Worm (Caenorhabditis elegans) whole organism, L4 larva: Measurements from ENCODE around the gene F54E12.2.
A peak's percentile ranks its signal among the peaks of the same experiment; 100 is the strongest.

Source experiments
- F10B5.3 ChIP-seq: sonication (generic microtip); optimal IDR thresholded peaks from 2 replicates; lab custom pipeline; 2016; ENCODE audit warnings: mild to moderate bottlenecking, missing genetic modification characterization, missing compliant biosample characterization
- R02D3.7 ChIP-seq: fragments of 150-350 bp; sonication (generic microtip); optimal IDR thresholded peaks from 3 replicates; lab custom pipeline; 2014; ENCODE audit warnings: missing biosample characterization, missing genetic modification characterization
- T20F7.1 ChIP-seq: fragments of 200-800 bp; sonication (Bioruptor generic); optimal IDR thresholded peaks from 2 replicates; lab custom pipeline; 2018; ENCODE audit warnings: mild to moderate bottlenecking, missing genetic modification characterization, missing compliant biosample characterization
- Y105C5A.15 ChIP-seq: fragments of 200-800 bp; sonication (Bioruptor generic); IDR thresholded peaks from 2 replicates; pipeline ENCODE4 v1.3.6; 2022; ENCODE audit warnings: missing genetic modification characterization, missing compliant biosample characterization
- Y48G9A.11 ChIP-seq: fragments of 200-800 bp; sonication (Bioruptor generic); IDR thresholded peaks from 2 replicates; pipeline ENCODE4 v1.3.6; 2022; ENCODE audit warnings: missing genetic modification reagents, missing genetic modification characterization, missing compliant biosample characterization
- Y5F2A.4 ChIP-seq: fragments of 200-800 bp; sonication (Bioruptor generic); optimal IDR thresholded peaks from 2 replicates; lab custom pipeline; 2018; ENCODE audit warnings: mild to moderate bottlenecking, missing genetic modification characterization, missing compliant biosample characterization
- ZK337.2 ChIP-seq: fragments of 200-800 bp; sonication (Bioruptor generic); IDR thresholded peaks from 2 replicates; pipeline ENCODE4 v1.3.6; 2022; ENCODE audit warnings: missing genetic modification reagents, missing genetic modification characterization, missing compliant biosample characterization
- ZK546.5 ChIP-seq, 2 experiments: sonication (generic microtip); optimal IDR thresholded peaks; 2 replicates each; lab custom pipeline; 2017; ENCODE audit warnings: missing biosample characterization in 2 of 2, missing genetic modification characterization in 2 of 2
- aha-1 ChIP-seq: fragments of 150-350 bp; peaks from one replicate; lab custom pipeline; 2014; ENCODE audit warnings: missing biosample characterization, missing genetic modification characterization
- ama-1 ChIP-seq: fragments of 150-350 bp; optimal IDR thresholded peaks from 2 replicates; lab custom pipeline; 2014; ENCODE audit warnings: inconsistent platforms, mixed read lengths
- arid-1 ChIP-seq: fragments of 200-800 bp; sonication (Bioruptor generic); conservative IDR thresholded peaks from 2 replicates; pipeline ENCODE4 v1.3.6; 2022; ENCODE audit warnings: missing genetic modification reagents, missing genetic modification characterization, missing compliant biosample characterization
- attf-4 ChIP-seq: sonication (generic microtip); optimal IDR thresholded peaks from 3 replicates; lab custom pipeline; 2017; ENCODE audit warnings: missing biosample characterization, missing genetic modification characterization
- ceh-20 ChIP-seq: fragments of 200-800 bp; sonication (Bioruptor generic); IDR thresholded peaks from 2 replicates; pipeline ENCODE4 v1.3.6; 2022; ENCODE audit warnings: missing genetic modification reagents, missing genetic modification characterization, missing compliant biosample characterization
- ces-1 ChIP-seq: fragments of 150-350 bp; sonication (generic microtip); optimal IDR thresholded peaks from 4 replicates; lab custom pipeline; 2014; ENCODE audit warnings: missing biosample characterization, missing genetic modification reagents, missing genetic modification characterization
- ctbp-1 ChIP-seq: fragments of 200-800 bp; sonication (Bioruptor generic); IDR thresholded peaks from 2 replicates; pipeline ENCODE4 v1.3.6; 2022; ENCODE audit warnings: missing genetic modification reagents, missing genetic modification characterization, missing compliant biosample characterization
- dmd-8 ChIP-seq: fragments of 200-800 bp; sonication (Bioruptor generic); IDR thresholded peaks from 2 replicates; pipeline ENCODE4 v1.3.6; 2022; ENCODE audit warnings: missing genetic modification characterization, missing compliant biosample characterization
- dpl-1 ChIP-seq: fragments of 150-350 bp; optimal IDR thresholded peaks from 2 replicates; lab custom pipeline; 2014; ENCODE audit warnings: missing biosample characterization, missing genetic modification reagents, missing genetic modification characterization
- dve-1 ChIP-seq: sonication (generic microtip); optimal IDR thresholded peaks from 2 replicates; lab custom pipeline; 2017; ENCODE audit warnings: antibody characterized with exemption, mild to moderate bottlenecking, missing genetic modification characterization, missing compliant biosample characterization; ENCODE audit not compliant: insufficient read depth
- egl-43 ChIP-seq: fragments of 200-800 bp; sonication (Bioruptor generic); IDR thresholded peaks from 2 replicates; pipeline ENCODE4 v1.3.6; 2022; ENCODE audit warnings: missing genetic modification reagents, missing genetic modification characterization, missing compliant biosample characterization
- fkh-10 ChIP-seq: fragments of 150-350 bp; optimal IDR thresholded peaks from 2 replicates; lab custom pipeline; 2014; ENCODE audit warnings: missing biosample characterization, missing genetic modification reagents, missing genetic modification characterization
- gei-8 ChIP-seq: fragments of 200-800 bp; sonication (Bioruptor generic); optimal IDR thresholded peaks from 2 replicates; lab custom pipeline; 2018; ENCODE audit warnings: mild to moderate bottlenecking, missing genetic modification characterization, missing compliant biosample characterization
- hif-1 ChIP-seq, 2 experiments: sonication (generic microtip); optimal IDR thresholded peaks; 2 replicates each; lab custom pipeline; 2016 to 2017; ENCODE audit warnings: missing compliant biosample characterization in 2 of 2, missing genetic modification characterization in 2 of 2, missing genetic modification reagents in 2 of 2, missing genotype in 2 of 2, mild to moderate bottlenecking in 1 of 2
- hlh-11 ChIP-seq: fragments of 200-800 bp; sonication (Bioruptor generic); optimal IDR thresholded peaks from 2 replicates; lab custom pipeline; 2018; ENCODE audit warnings: mild to moderate bottlenecking, missing genetic modification characterization, missing compliant biosample characterization
- hmg-1.1 ChIP-seq: fragments of 200-800 bp; sonication (Bioruptor generic); IDR thresholded peaks from 2 replicates; pipeline ENCODE4 v1.3.6; 2022; ENCODE audit warnings: missing genetic modification reagents, missing genetic modification characterization, missing compliant biosample characterization
- lin-1 ChIP-seq: fragments of 200-800 bp; sonication (Bioruptor generic); IDR thresholded peaks from 2 replicates; pipeline ENCODE4 v1.3.6; 2022; ENCODE audit warnings: missing genetic modification reagents, missing genetic modification characterization, missing compliant biosample characterization
- lin-13 ChIP-seq: fragments of 150-350 bp; optimal IDR thresholded peaks from 2 replicates; lab custom pipeline; 2014; ENCODE audit warnings: missing biosample characterization, missing genetic modification reagents, missing genetic modification characterization
- lin-29 ChIP-seq: fragments of 200-800 bp; sonication (Bioruptor generic); IDR thresholded peaks from 2 replicates; pipeline ENCODE4 v1.3.6; 2022; ENCODE audit warnings: missing genetic modification reagents, missing genetic modification characterization, missing compliant biosample characterization
- lin-38 ChIP-seq: fragments of 200-800 bp; sonication (Bioruptor generic); IDR thresholded peaks from 2 replicates; pipeline ENCODE4 v1.3.6; 2022; ENCODE audit warnings: missing genetic modification reagents, missing genetic modification characterization, missing compliant biosample characterization
- lsy-2 ChIP-seq, 2 experiments: fragments of 150-350 bp in 1 of 2; sonication (generic microtip) in 1 of 2; optimal IDR thresholded peaks; 2 replicates each; lab custom pipeline; 2014 to 2017; ENCODE audit warnings: missing biosample characterization in 2 of 2, missing genetic modification characterization in 2 of 2
- mes-2 ChIP-seq: sonication (generic microtip); optimal IDR thresholded peaks from 2 replicates; lab custom pipeline; 2016; ENCODE audit warnings: missing genotype, mild to moderate bottlenecking, missing genetic modification characterization, missing compliant biosample characterization; ENCODE audit not compliant: poor library complexity, severe bottlenecking
- mxl-2 ChIP-seq: fragments of 200-800 bp; sonication (Bioruptor generic); conservative IDR thresholded peaks from 2 replicates; pipeline ENCODE4 v1.3.6; 2022; ENCODE audit warnings: missing genetic modification reagents, missing genetic modification characterization, missing compliant biosample characterization
- mxl-3 ChIP-seq: fragments of 200-800 bp; sonication (Bioruptor generic); optimal IDR thresholded peaks from 2 replicates; lab custom pipeline; 2018; ENCODE audit warnings: mild to moderate bottlenecking, missing genetic modification characterization, missing compliant biosample characterization
- nhr-10 ChIP-seq: fragments of 150-350 bp; optimal IDR thresholded peaks from 2 replicates; lab custom pipeline; 2014; ENCODE audit warnings: missing biosample characterization, missing genetic modification characterization
- nhr-41 ChIP-seq: fragments of 200-800 bp; sonication (Bioruptor generic); IDR thresholded peaks from 2 replicates; pipeline ENCODE4 v1.3.6; 2022; ENCODE audit warnings: missing genetic modification reagents, missing genetic modification characterization, missing compliant biosample characterization
- nhr-76 ChIP-seq: fragments of 150-350 bp; optimal IDR thresholded peaks from 2 replicates; lab custom pipeline; 2014; ENCODE audit warnings: missing biosample characterization, missing genetic modification characterization
- pqm-1 ChIP-seq: sonication (generic microtip); optimal IDR thresholded peaks from 2 replicates; lab custom pipeline; 2017; ENCODE audit warnings: missing biosample characterization, missing genetic modification characterization
- rbr-2 ChIP-seq: sonication (generic microtip); optimal IDR thresholded peaks from 2 replicates; lab custom pipeline; 2016; ENCODE audit warnings: missing genotype, missing genetic modification characterization, missing compliant biosample characterization
- skn-1 ChIP-seq: fragments of 150-350 bp; optimal IDR thresholded peaks from 2 replicates; lab custom pipeline; 2014; ENCODE audit warnings: missing biosample characterization, missing genetic modification characterization
- unc-62 ChIP-seq, 3 experiments: fragments of 150-350 bp in 1 of 3; sonication (generic microtip); optimal IDR thresholded peaks in 2 of 3; peaks in 1 of 3; 1 replicate in 1 of 3; 2 replicates in 2 of 3; lab custom pipeline; 2014 to 2017; ENCODE audit warnings: missing biosample characterization in 3 of 3, missing genetic modification characterization in 3 of 3, missing genetic modification reagents in 3 of 3, missing genotype in 1 of 3
- vab-7 ChIP-seq: fragments of 200-800 bp; sonication (Bioruptor generic); IDR thresholded peaks from 2 replicates; pipeline ENCODE4 v1.3.6; 2022; ENCODE audit warnings: missing genetic modification reagents, missing genetic modification characterization, missing compliant biosample characterization
- zfp-3 ChIP-seq: fragments of 200-800 bp; sonication (Bioruptor generic); conservative IDR thresholded peaks from 2 replicates; pipeline ENCODE4 v1.3.6; 2022; ENCODE audit warnings: missing genetic modification reagents, missing genetic modification characterization, missing compliant biosample characterization
- zip-2 ChIP-seq: fragments of 150-350 bp; optimal IDR thresholded peaks from 2 replicates; lab custom pipeline; 2014; ENCODE audit warnings: missing biosample characterization, missing genetic modification characterization

Gene F54E12.2

ce11 chrIV:11375713-11376112, 38.7 kb upstream of the F54E12.2 start:
- TF ChIP-seq lin-1 (GFP tag; lab: Robert Waterston, UW) (no peak), aha-1 (peak; percentile 93)

ce11 chrIV:11372366-11372997, 35.5 kb upstream of the F54E12.2 start, which contains the start of gene cbd-1:
TSS of gene cbd-1 (plus strand) at chrIV:11372991.
- no peak for TF ChIP-seq nhr-41 (GFP tag; lab: Robert Waterston, UW)
- TF ChIP-seq lin-38 (GFP tag; lab: Robert Waterston, UW), result peak; percentile 19; the same call in 1 of the 2 replicates
- TF ChIP-seq egl-43, result no peak
- no peak for TF ChIP-seq dmd-8 (GFP tag; lab: Robert Waterston, UW)
- no peak for TF ChIP-seq vab-7 (GFP tag; lab: Robert Waterston, UW)

DNA sequence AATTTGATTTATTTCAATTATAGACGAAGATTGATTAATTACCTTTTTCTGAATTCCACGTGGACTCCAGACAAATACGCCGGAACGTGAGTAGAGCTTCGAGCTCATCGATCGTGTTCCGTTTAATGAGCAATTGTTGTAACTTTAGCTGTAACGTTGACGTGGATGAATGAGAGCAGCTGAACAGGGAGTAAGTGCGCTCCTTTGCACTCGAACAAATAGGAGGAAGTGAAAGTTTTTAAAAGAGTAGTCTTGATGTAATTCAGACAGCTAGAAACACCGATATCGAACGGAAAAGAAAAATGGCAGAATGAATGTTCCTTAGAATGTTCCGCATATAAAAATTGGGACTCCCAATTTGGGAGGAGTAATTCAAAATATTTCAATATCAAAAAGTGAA, 34.7 kb upstream of the F54E12.2 start, which contains the start of gene sec-31:
Gene sec-31 (minus strand): TSS at position 148 of the 400 bp plus-strand sequence.
- TF ChIP-seq arid-1, result no peak
- TF ChIP-seq unc-62 (GFP tag; optimal IDR thresholded peaks at IDR 0.05 in 1 of 2; lab: Kevin White, UChicago), result peak in 1 of 2 experiments; percentile 18
- no peak for TF ChIP-seq unc-62 (tag; optimal IDR thresholded peaks at IDR 0.05; lab: Kevin White, UChicago)
- TF ChIP-seq gei-8 (GFP tag; lab: Kevin White, UChicago), result no peak
- TF ChIP-seq lsy-2 (tag; optimal IDR thresholded peaks at IDR 0.05; lab: Kevin White, UChicago), result peak in 1 of 2 experiments; percentile 26
- TF ChIP-seq dpl-1 (GFP tag; lab: Kevin White, UChicago), result peak; percentile 42
- TF ChIP-seq lin-1 (GFP tag; lab: Robert Waterston, UW), result no peak
- peak; percentile 53 for TF ChIP-seq mes-2 (tag; lab: Kevin White, UChicago)
- no peak for TF ChIP-seq R02D3.7 (tag; lab: Kevin White, UChicago)
- no peak for TF ChIP-seq fkh-10
- TF ChIP-seq hmg-1.1 (GFP tag; lab: Robert Waterston, UW), result no peak
- TF ChIP-seq hif-1 (tag; optimal IDR thresholded peaks at IDR 0.05; lab: Kevin White, UChicago), result no peak
- no peak for TF ChIP-seq pqm-1 (tag; lab: Kevin White, UChicago)
- no peak for TF ChIP-seq nhr-10
- TF ChIP-seq mxl-3 (GFP tag; lab: Kevin White, UChicago), result no peak
- TF ChIP-seq lin-38 (GFP tag; lab: Robert Waterston, UW), result peak; percentile 51
- no peak for TF ChIP-seq ama-1 (lab: Kevin White, UChicago)
- TF ChIP-seq attf-4 (tag; lab: Kevin White, UChicago), result no peak
- TF ChIP-seq rbr-2 (tag; lab: Kevin White, UChicago), result no peak

DNA sequence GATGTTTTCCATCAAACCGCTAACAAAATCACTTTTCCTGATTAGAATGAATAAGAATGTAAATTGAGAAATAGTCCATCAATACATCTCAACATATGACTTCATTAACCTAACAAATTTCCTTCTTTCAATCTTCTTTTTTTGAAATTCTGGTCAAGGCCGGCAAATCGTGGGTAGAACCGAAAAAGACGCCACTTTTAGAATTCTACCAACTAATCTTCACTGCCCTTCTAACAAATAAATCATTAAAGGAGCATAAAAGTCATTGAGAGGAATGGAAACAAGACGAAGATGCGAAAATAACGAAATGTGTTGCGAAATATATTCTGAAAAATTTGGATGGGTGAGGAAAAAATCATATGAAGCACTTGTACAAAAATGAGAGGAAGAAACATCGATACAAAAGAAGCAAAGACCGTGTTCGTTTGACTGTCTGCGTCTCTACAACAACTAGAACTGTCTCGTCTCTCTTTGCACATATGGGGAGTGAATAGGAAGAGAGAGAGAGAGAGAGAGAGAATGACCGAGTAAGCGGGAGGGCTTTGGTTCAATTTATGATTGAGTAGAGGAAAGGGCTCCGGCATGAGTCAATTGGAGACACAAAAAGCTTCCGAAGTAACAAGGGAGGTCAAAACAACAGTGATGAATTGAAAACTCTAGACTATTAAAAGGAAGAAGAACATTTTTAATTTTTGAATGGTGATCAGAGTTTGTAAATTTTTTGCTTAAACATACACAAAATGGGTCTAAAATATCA, 27.0 kb upstream of the F54E12.2 start:
- TF ChIP-seq Y5F2A.4 (no peak), nhr-76 (no peak), lsy-2 (tag; optimal IDR thresholded peaks at IDR 0.05; lab: Kevin White, UChicago) (peak in 1 of 2 experiments; percentile 38), ctbp-1 (GFP tag; lab: Robert Waterston, UW) (no peak), ces-1 (no peak), ceh-20 (GFP tag; lab: Robert Waterston, UW) (no peak), zip-2 (no peak), mxl-2 (no peak), lin-29 (no peak), arid-1 (no peak), dve-1 (peak; percentile 58), dmd-8 (GFP tag; lab: Robert Waterston, UW) (no peak), Y105C5A.15 (GFP tag; lab: Robert Waterston, UW) (no peak), lin-13 (no peak), skn-1 (no peak), T20F7.1 (GFP tag; lab: Kevin White, UChicago) (no peak), dpl-1 (GFP tag; lab: Kevin White, UChicago) (no peak), aha-1 (peak; percentile 53), ZK337.2 (GFP tag; lab: Robert Waterston, UW) (no peak), F10B5.3 (no peak), nhr-10 (no peak), ZK546.5 (tag; optimal IDR thresholded peaks at IDR 0.05; lab: Kevin White, UChicago) (no peak), Y48G9A.11 (GFP tag; lab: Robert Waterston, UW) (no peak), hlh-11 (tag; lab: Kevin White, UChicago) (peak; percentile 63), zfp-3 (no peak)
